Worm (Caenorhabditis elegans): ENCODE results near the gene rsef-1.

DNA sequence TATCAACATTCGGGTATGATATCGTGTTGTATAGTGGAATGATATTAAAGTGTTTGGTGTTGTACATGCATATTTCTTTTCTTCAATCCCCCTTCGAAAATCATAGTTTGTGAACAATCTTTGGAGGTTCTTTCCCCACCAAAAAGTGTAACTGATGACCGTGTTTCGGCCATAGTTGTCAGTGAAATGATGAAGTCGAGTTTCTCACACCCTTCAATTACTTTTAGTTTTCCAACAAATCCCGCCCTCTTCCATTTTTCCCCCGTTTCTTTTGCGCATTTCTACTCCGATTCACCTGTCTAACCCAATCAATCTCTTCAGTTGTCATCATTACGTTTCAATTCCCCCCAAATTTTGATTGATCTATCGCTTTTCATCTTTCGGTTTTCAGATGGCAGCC is 34.1 kb downstream of the rsef-1 start:
- TF ChIP-seq T22C8.4 (GFP tag; IDR thresholded peaks at IDR 0.05) (no peak), ztf-23 (GFP tag; IDR thresholded peaks at IDR 0.05) (no peak), med-1 (GFP tag; optimal IDR thresholded peaks at IDR 0.05; ENCODE audit: insufficient read depth) (no peak), flt-1 (GFP tag; IDR thresholded peaks at IDR 0.05) (no peak), tab-1 (GFP tag; IDR thresholded peaks at IDR 0.05) (no peak)

All from whole organism, midembryonic.